Worm (Caenorhabditis elegans) whole organism, early embryonic: ENCODE measurements around the gene srgp-1.

Experiments
- F13C5.2 ChIP-seq: sonication (generic microtip); optimal IDR thresholded peaks from 2 replicates; lab custom pipeline; 2017; ENCODE audit warnings: mild to moderate bottlenecking, missing genetic modification characterization, inconsistent platforms, missing compliant biosample characterization
- ama-1 ChIP-seq: fragments of 150-350 bp; optimal IDR thresholded peaks from 2 replicates; lab custom pipeline; 2014
- ceh-13 ChIP-seq: fragments of 200-800 bp; sonication (Bioruptor generic); optimal IDR thresholded peaks from 2 replicates; lab custom pipeline; 2018; ENCODE audit warnings: mild to moderate bottlenecking, missing genetic modification characterization, missing compliant biosample characterization
- ceh-36 ChIP-seq: sonication (generic microtip); optimal IDR thresholded peaks from 2 replicates; lab custom pipeline; 2016; ENCODE audit warnings: missing genetic modification characterization, inconsistent platforms, missing compliant biosample characterization
- pes-1 ChIP-seq: fragments of 200-800 bp; sonication (Bioruptor generic); IDR thresholded peaks from 2 replicates; pipeline ENCODE4 v1.3.6; 2022; ENCODE audit warnings: missing genetic modification reagents, missing genetic modification characterization, missing compliant biosample characterization
- scrt-1 ChIP-seq: fragments of 200-800 bp; sonication (Bioruptor generic); IDR thresholded peaks from 2 replicates; pipeline ENCODE4 v1.3.6; 2022; ENCODE audit warnings: missing genetic modification characterization, missing compliant biosample characterization
- sea-1 ChIP-seq: fragments of 200-800 bp; sonication (Bioruptor generic); conservative IDR thresholded peaks from 2 replicates; pipeline ENCODE4 v1.3.6; 2022; ENCODE audit warnings: missing genetic modification characterization, missing compliant biosample characterization
- tbx-11 ChIP-seq: fragments of 200-800 bp; sonication (Bioruptor generic); IDR thresholded peaks from 2 replicates; pipeline ENCODE4 v1.3.6; 2022; ENCODE audit warnings: missing genetic modification characterization, missing compliant biosample characterization
- tbx-37 ChIP-seq: fragments of 200-800 bp; sonication (Bioruptor generic); conservative IDR thresholded peaks from 2 replicates; pipeline ENCODE4 v1.3.6; 2022; ENCODE audit warnings: missing genetic modification reagents, missing genetic modification characterization, missing compliant biosample characterization

ce11 chrIV:11561677-11562076, 8.6 kb upstream of the srgp-1 start, which contains the start of gene F12F6.7:
- no peak for TF ChIP-seq tbx-11 (GFP tag; lab: Robert Waterston, UW)
- TF ChIP-seq pes-1 (GFP tag; lab: Robert Waterston, UW): no peak
- no peak for TF ChIP-seq ceh-36 (tag; lab: Kevin White, UChicago)
- no peak for TF ChIP-seq ceh-13 (GFP tag; lab: Kevin White, UChicago)
- no peak for TF ChIP-seq ama-1
- no peak for TF ChIP-seq scrt-1 (GFP tag; lab: Robert Waterston, UW)
- no peak for TF ChIP-seq sea-1 (GFP tag; lab: Robert Waterston, UW)
- TF ChIP-seq tbx-37 (GFP tag; lab: Robert Waterston, UW): no peak
- no peak for TF ChIP-seq F13C5.2 (tag; lab: Kevin White, UChicago)
